Worm (Caenorhabditis elegans) whole organism, late embryonic: ENCODE results near the gene F49H12.4.

Experiments
- C08G9.2 ChIP-seq: sonication (generic microtip); optimal IDR thresholded peaks from 2 replicates; lab custom pipeline; 2016; ENCODE audit warnings: mild to moderate bottlenecking, missing genetic modification characterization, moderate library complexity, missing compliant biosample characterization
- Y22D7AL.16 ChIP-seq: sonication (generic microtip); optimal IDR thresholded peaks from 2 replicates; lab custom pipeline; 2016; ENCODE audit warnings: missing genetic modification characterization, missing compliant biosample characterization
- ama-1 ChIP-seq: fragments of 150-350 bp; optimal IDR thresholded peaks from 2 replicates; lab custom pipeline; 2014
- ceh-18 ChIP-seq: sonication (generic microtip); optimal IDR thresholded peaks from 2 replicates; lab custom pipeline; 2016; ENCODE audit warnings: missing genetic modification characterization, missing compliant biosample characterization
- ceh-19 ChIP-seq: fragments of 200-800 bp; sonication (Bioruptor generic); optimal IDR thresholded peaks from 2 replicates; lab custom pipeline; 2018; ENCODE audit warnings: mild to moderate bottlenecking, missing genetic modification characterization, missing compliant biosample characterization
- ceh-22 ChIP-seq: sonication (generic microtip); optimal IDR thresholded peaks from 2 replicates; lab custom pipeline; 2017; ENCODE audit warnings: missing biosample characterization, missing genetic modification characterization
- ceh-24 ChIP-seq: sonication (generic microtip); optimal IDR thresholded peaks from 2 replicates; lab custom pipeline; 2016; ENCODE audit warnings: mild to moderate bottlenecking, missing genetic modification characterization, missing compliant biosample characterization
- ceh-30 ChIP-seq: fragments of 150-350 bp; optimal IDR thresholded peaks from 2 replicates; lab custom pipeline; 2014; ENCODE audit warnings: missing biosample characterization, missing genetic modification characterization
- ceh-34 ChIP-seq: sonication (generic microtip); optimal IDR thresholded peaks from 2 replicates; lab custom pipeline; 2016; ENCODE audit warnings: mild to moderate bottlenecking, missing genetic modification characterization, missing compliant biosample characterization
- ceh-45 ChIP-seq: fragments of 200-800 bp; sonication (Bioruptor generic); IDR thresholded peaks from 2 replicates; pipeline ENCODE4 v1.3.6; 2022; ENCODE audit warnings: missing genetic modification reagents, missing genetic modification characterization, missing compliant biosample characterization
- ceh-48 ChIP-seq: sonication (generic microtip); optimal IDR thresholded peaks from 2 replicates; lab custom pipeline; 2016; ENCODE audit warnings: missing genetic modification characterization, inconsistent platforms, missing compliant biosample characterization
- ceh-9 ChIP-seq: sonication (generic microtip); optimal IDR thresholded peaks from 2 replicates; lab custom pipeline; 2016; ENCODE audit warnings: mild to moderate bottlenecking, missing genetic modification characterization, inconsistent platforms, missing compliant biosample characterization
- che-1 ChIP-seq: sonication (generic microtip); optimal IDR thresholded peaks from 2 replicates; lab custom pipeline; 2016; ENCODE audit warnings: mild to moderate bottlenecking, missing genetic modification characterization, missing compliant biosample characterization
- dmd-4 ChIP-seq: sonication (generic microtip); optimal IDR thresholded peaks from 2 replicates; lab custom pipeline; 2016; ENCODE audit warnings: borderline replicate concordance, missing genetic modification characterization, missing compliant biosample characterization
- dve-1 ChIP-seq: sonication (generic microtip); optimal IDR thresholded peaks from 2 replicates; lab custom pipeline; 2017; ENCODE audit warnings: antibody characterized with exemption, mild to moderate bottlenecking, missing genetic modification characterization, missing compliant biosample characterization
- eyg-1 ChIP-seq: sonication (generic microtip); optimal IDR thresholded peaks from 2 replicates; lab custom pipeline; 2016; ENCODE audit warnings: missing genotype, missing genetic modification characterization, missing compliant biosample characterization
- fkh-10 ChIP-seq: fragments of 150-350 bp; optimal IDR thresholded peaks from 2 replicates; lab custom pipeline; 2014; ENCODE audit warnings: missing biosample characterization, missing genetic modification reagents, missing genetic modification characterization
- gmeb-2 ChIP-seq: sonication (generic microtip); optimal IDR thresholded peaks from 2 replicates; lab custom pipeline; 2016; ENCODE audit warnings: missing genetic modification characterization, inconsistent platforms, missing compliant biosample characterization
- hlh-30 ChIP-seq: sonication (generic microtip); optimal IDR thresholded peaks from 2 replicates; lab custom pipeline; 2017; ENCODE audit warnings: antibody characterized with exemption, missing genetic modification characterization, missing compliant biosample characterization; ENCODE audit not compliant: insufficient read depth
- hlh-8 ChIP-seq: sonication (generic microtip); optimal IDR thresholded peaks from 2 replicates; lab custom pipeline; 2016; ENCODE audit warnings: missing genotype, missing genetic modification characterization, missing compliant biosample characterization
- lim-6 ChIP-seq: sonication (generic microtip); optimal IDR thresholded peaks from 2 replicates; lab custom pipeline; 2016; ENCODE audit warnings: missing genetic modification characterization, missing compliant biosample characterization
- madf-2 ChIP-seq: sonication (generic microtip); optimal IDR thresholded peaks from 2 replicates; lab custom pipeline; 2017; ENCODE audit warnings: missing genetic modification characterization, missing compliant biosample characterization
- nfya-1 ChIP-seq: sonication (generic microtip); optimal IDR thresholded peaks from 2 replicates; lab custom pipeline; 2017; ENCODE audit warnings: missing genetic modification characterization, mild to moderate bottlenecking, missing compliant biosample characterization, antibody characterized with exemption, moderate library complexity
- nhr-232 ChIP-seq: sonication (generic microtip); optimal IDR thresholded peaks from 2 replicates; lab custom pipeline; 2016; ENCODE audit warnings: missing genetic modification characterization, missing compliant biosample characterization
- npax-4 ChIP-seq: sonication (generic microtip); optimal IDR thresholded peaks from 2 replicates; lab custom pipeline; 2016; ENCODE audit warnings: missing genetic modification characterization, missing compliant biosample characterization
- odd-2 ChIP-seq: sonication (generic microtip); optimal IDR thresholded peaks from 2 replicates; lab custom pipeline; 2017; ENCODE audit warnings: antibody characterized with exemption, mild to moderate bottlenecking, missing genetic modification characterization, missing compliant biosample characterization
- pag-3 ChIP-seq: sonication (generic microtip); optimal IDR thresholded peaks from 2 replicates; lab custom pipeline; 2016; ENCODE audit warnings: missing compliant biosample characterization, missing genetic modification characterization, borderline replicate concordance
- pat-9 ChIP-seq: fragments of 200-800 bp; sonication (Bioruptor generic); optimal IDR thresholded peaks from 2 replicates; lab custom pipeline; 2018; ENCODE audit warnings: mild to moderate bottlenecking, missing genetic modification characterization, moderate library complexity, missing compliant biosample characterization
- sdc-2 ChIP-seq: sonication (generic microtip); optimal IDR thresholded peaks from 2 replicates; lab custom pipeline; 2016; ENCODE audit warnings: missing genotype, missing genetic modification characterization, missing compliant biosample characterization
- sox-2 ChIP-seq: fragments of 200-800 bp; sonication (Bioruptor generic); IDR thresholded peaks from 2 replicates; pipeline ENCODE4 v1.3.6; 2022; ENCODE audit warnings: missing genetic modification reagents, missing genetic modification characterization, missing compliant biosample characterization
- sox-4 ChIP-seq: sonication (generic microtip); optimal IDR thresholded peaks from 2 replicates; lab custom pipeline; 2017; ENCODE audit warnings: mild to moderate bottlenecking, missing genetic modification characterization, inconsistent platforms, missing compliant biosample characterization
- syd-9 ChIP-seq: sonication (generic microtip); optimal IDR thresholded peaks from 2 replicates; lab custom pipeline; 2016; ENCODE audit warnings: mild to moderate bottlenecking, missing genetic modification characterization, moderate library complexity, missing compliant biosample characterization
- unc-3 ChIP-seq, 2 experiments: fragments of 200-800 bp in 1 of 2; sonication (Bioruptor generic) in 1 of 2; sonication (generic microtip) in 1 of 2; conservative IDR thresholded peaks in 1 of 2; optimal IDR thresholded peaks in 1 of 2; 2 replicates each; pipeline versions ENCODE4 v1.3.6 to Lab custom; 2016 to 2022; ENCODE audit warnings: missing compliant biosample characterization in 2 of 2, missing genetic modification characterization in 2 of 2, missing genetic modification reagents in 1 of 2
- unc-55 ChIP-seq: sonication (generic microtip); optimal IDR thresholded peaks from 2 replicates; lab custom pipeline; 2017; ENCODE audit warnings: missing biosample characterization, missing genetic modification reagents, missing genetic modification characterization
- ztf-16 ChIP-seq: sonication (generic microtip); optimal IDR thresholded peaks from 2 replicates; lab custom pipeline; 2017; ENCODE audit warnings: missing genetic modification characterization, missing compliant biosample characterization

Gene F49H12.4

ce11 chrX:2113004-2113403 is 33.4 kb downstream of the F49H12.4 start, which contains the start of gene bus-5:
TSS of gene bus-5 (minus strand) at chrX:2113104.
- TF ChIP-seq ceh-30 (tag; lab: Kevin White, UChicago) (no peak), ceh-24 (tag; lab: Kevin White, UChicago) (no peak), ceh-48 (tag; lab: Kevin White, UChicago) (no peak), ceh-45 (GFP tag; lab: Robert Waterston, UW) (no peak), ceh-34 (no peak), che-1 (tag; lab: Kevin White, UChicago) (no peak), nhr-232 (tag; lab: Kevin White, UChicago) (no peak), ama-1 (lab: Kevin White, UChicago) (no peak), sox-2 (GFP tag; lab: Robert Waterston, UW) (no peak), Y22D7AL.16 (tag; lab: Kevin White, UChicago) (no peak), dve-1 (tag; lab: Kevin White, UChicago) (no peak), ceh-19 (GFP tag; lab: Kevin White, UChicago) (no peak), dmd-4 (tag; lab: Kevin White, UChicago) (no peak), nfya-1 (tag; lab: Kevin White, UChicago) (no peak)

- TF ChIP-seq eyg-1 (tag; lab: Kevin White, UChicago), result no peak
- no peak for TF ChIP-seq Y22D7AL.16 (tag; lab: Kevin White, UChicago)
- no peak for TF ChIP-seq pag-3
- no peak for TF ChIP-seq hlh-30 (tag; lab: Kevin White, UChicago)
- TF ChIP-seq ceh-9 (tag; lab: Kevin White, UChicago), result no peak
Measured at ce11 chrX:2114171-2114570, 34.5 kb downstream of the F49H12.4 start.

- TF ChIP-seq pat-9 (no peak), gmeb-2 (no peak), hlh-30 (tag; lab: Kevin White, UChicago) (no peak), ceh-18 (no peak), sdc-2 (tag; lab: Kevin White, UChicago) (peak; percentile 18), ztf-16 (tag; lab: Kevin White, UChicago) (no peak), eyg-1 (tag; lab: Kevin White, UChicago) (no peak), syd-9 (tag; lab: Kevin White, UChicago) (no peak), unc-3 (GFP tag; conservative IDR thresholded peaks at IDR 0.05; lab: Robert Waterston, UW) (no peak), unc-3 (tag; optimal IDR thresholded peaks at IDR 0.05; lab: Kevin White, UChicago) (no peak), ceh-19 (GFP tag; lab: Kevin White, UChicago) (no peak), odd-2 (tag; lab: Kevin White, UChicago) (no peak), sox-4 (tag; lab: Kevin White, UChicago) (no peak), hlh-8 (tag; lab: Kevin White, UChicago) (no peak), ceh-30 (tag; lab: Kevin White, UChicago) (no peak), pag-3 (no peak), nfya-1 (tag; lab: Kevin White, UChicago) (peak; percentile 6), C08G9.2 (tag; lab: Kevin White, UChicago) (no peak), ceh-24 (tag; lab: Kevin White, UChicago) (no peak)
Measured at ce11 chrX:2116304-2116867, 36.8 kb downstream of the F49H12.4 start.

ce11 chrX:2118162-2118561 is 38.5 kb downstream of the F49H12.4 start, which contains the start of gene swip-10:
TSS of gene swip-10 (minus strand) at chrX:2118262.
- TF ChIP-seq odd-2 (tag; lab: Kevin White, UChicago) (no peak), fkh-10 (no peak), dmd-4 (tag; lab: Kevin White, UChicago) (no peak), npax-4 (no peak), madf-2 (tag; lab: Kevin White, UChicago) (no peak), dve-1 (tag; lab: Kevin White, UChicago) (no peak), unc-55 (GFP tag; lab: Kevin White, UChicago) (no peak), lim-6 (no peak), C08G9.2 (tag; lab: Kevin White, UChicago) (no peak), ceh-22 (tag; lab: Kevin White, UChicago) (no peak), syd-9 (tag; lab: Kevin White, UChicago) (no peak), hlh-8 (tag; lab: Kevin White, UChicago) (no peak)
- TF ChIP-seq, all 69 proteins: peak for 0
